Worm (Caenorhabditis elegans) whole organism, L4 larva: ENCODE data around the gene Y39E4B.13.

Experiments
- D1046.2 ChIP-seq: fragments of 200-800 bp; sonication (Bioruptor generic); IDR thresholded peaks from 2 replicates; pipeline ENCODE4 v1.3.6; 2022; ENCODE audit warnings: missing genetic modification characterization, missing compliant biosample characterization
- F26F4.8 ChIP-seq: fragments of 200-800 bp; sonication (Bioruptor generic); conservative IDR thresholded peaks from 2 replicates; pipeline ENCODE4 v1.3.6; 2022; ENCODE audit warnings: missing genetic modification characterization, missing compliant biosample characterization
- F44E2.7 ChIP-seq: fragments of 200-800 bp; sonication (Bioruptor generic); IDR thresholded peaks from 2 replicates; pipeline ENCODE4 v2.1.2; 2022; ENCODE audit warnings: missing genetic modification characterization, missing compliant biosample characterization
- R02D3.7 ChIP-seq: fragments of 150-350 bp; sonication (generic microtip); optimal IDR thresholded peaks from 3 replicates; lab custom pipeline; 2014; ENCODE audit warnings: missing biosample characterization, missing genetic modification characterization
- Y48G9A.11 ChIP-seq: fragments of 200-800 bp; sonication (Bioruptor generic); IDR thresholded peaks from 2 replicates; pipeline ENCODE4 v1.3.6; 2022; ENCODE audit warnings: missing genetic modification reagents, missing genetic modification characterization, missing compliant biosample characterization
- Y5F2A.4 ChIP-seq: fragments of 200-800 bp; sonication (Bioruptor generic); optimal IDR thresholded peaks from 2 replicates; lab custom pipeline; 2018; ENCODE audit warnings: mild to moderate bottlenecking, missing genetic modification characterization, missing compliant biosample characterization
- Y75B8A.6 ChIP-seq: fragments of 200-800 bp; sonication (Bioruptor generic); IDR thresholded peaks from 2 replicates; pipeline ENCODE4 v1.3.6; 2022; ENCODE audit warnings: missing genetic modification reagents, missing genetic modification characterization, missing compliant biosample characterization
- ZK546.5 ChIP-seq, 2 experiments: sonication (generic microtip); optimal IDR thresholded peaks; 2 replicates each; lab custom pipeline; 2017; ENCODE audit warnings: missing biosample characterization in 2 of 2, missing genetic modification characterization in 2 of 2
- aly-2 ChIP-seq: sonication (generic microtip); optimal IDR thresholded peaks from 2 replicates; lab custom pipeline; 2018; ENCODE audit warnings: missing biosample characterization, missing genetic modification characterization
- ceh-32 ChIP-seq: sonication (generic microtip); optimal IDR thresholded peaks from 2 replicates; lab custom pipeline; 2016; ENCODE audit warnings: mild to moderate bottlenecking, missing genetic modification characterization, missing compliant biosample characterization; ENCODE audit not compliant: poor library complexity
- ces-1 ChIP-seq: fragments of 150-350 bp; sonication (generic microtip); optimal IDR thresholded peaks from 4 replicates; lab custom pipeline; 2014; ENCODE audit warnings: missing biosample characterization, missing genetic modification reagents, missing genetic modification characterization
- cey-2 ChIP-seq: sonication (generic microtip); optimal IDR thresholded peaks from 3 replicates; lab custom pipeline; 2017; ENCODE audit warnings: missing genetic modification characterization, mild to moderate bottlenecking, missing compliant biosample characterization, antibody characterized with exemption, borderline replicate concordance; ENCODE audit not compliant: insufficient read depth
- ctbp-1 ChIP-seq: fragments of 200-800 bp; sonication (Bioruptor generic); IDR thresholded peaks from 2 replicates; pipeline ENCODE4 v1.3.6; 2022; ENCODE audit warnings: missing genetic modification reagents, missing genetic modification characterization, missing compliant biosample characterization
- daf-16 ChIP-seq, 3 experiments: sonication (generic microtip); optimal IDR thresholded peaks; 2 replicates each; lab custom pipeline; 2016 to 2017; ENCODE audit warnings: missing genetic modification characterization in 3 of 3, missing genetic modification reagents in 3 of 3, mild to moderate bottlenecking in 2 of 3, missing compliant biosample characterization in 2 of 3, missing biosample characterization in 1 of 3, moderate library complexity in 1 of 3
- dmd-8 ChIP-seq: fragments of 200-800 bp; sonication (Bioruptor generic); IDR thresholded peaks from 2 replicates; pipeline ENCODE4 v1.3.6; 2022; ENCODE audit warnings: missing genetic modification characterization, missing compliant biosample characterization
- dmd-9 ChIP-seq: fragments of 200-800 bp; sonication (Bioruptor generic); IDR thresholded peaks from 2 replicates; pipeline ENCODE4 v1.3.6; 2022; ENCODE audit warnings: missing genetic modification reagents, missing genetic modification characterization, missing compliant biosample characterization
- dve-1 ChIP-seq: sonication (generic microtip); optimal IDR thresholded peaks from 2 replicates; lab custom pipeline; 2017; ENCODE audit warnings: antibody characterized with exemption, mild to moderate bottlenecking, missing genetic modification characterization, missing compliant biosample characterization; ENCODE audit not compliant: insufficient read depth
- egl-27 ChIP-seq: sonication (generic microtip); optimal IDR thresholded peaks from 3 replicates; lab custom pipeline; 2017; ENCODE audit warnings: missing biosample characterization, missing genetic modification reagents, missing genetic modification characterization
- fos-1 ChIP-seq: fragments of 150-350 bp; optimal IDR thresholded peaks from 2 replicates; lab custom pipeline; 2014; ENCODE audit warnings: missing biosample characterization, missing genetic modification characterization
- gei-8 ChIP-seq: fragments of 200-800 bp; sonication (Bioruptor generic); optimal IDR thresholded peaks from 2 replicates; lab custom pipeline; 2018; ENCODE audit warnings: mild to moderate bottlenecking, missing genetic modification characterization, missing compliant biosample characterization
- hlh-30 ChIP-seq: sonication (generic microtip); optimal IDR thresholded peaks from 2 replicates; lab custom pipeline; 2017; ENCODE audit warnings: antibody characterized with exemption, mild to moderate bottlenecking, missing genetic modification characterization, missing compliant biosample characterization; ENCODE audit not compliant: insufficient read depth
- hmg-1.1 ChIP-seq: fragments of 200-800 bp; sonication (Bioruptor generic); IDR thresholded peaks from 2 replicates; pipeline ENCODE4 v1.3.6; 2022; ENCODE audit warnings: missing genetic modification reagents, missing genetic modification characterization, missing compliant biosample characterization
- lin-1 ChIP-seq: fragments of 200-800 bp; sonication (Bioruptor generic); IDR thresholded peaks from 2 replicates; pipeline ENCODE4 v1.3.6; 2022; ENCODE audit warnings: missing genetic modification reagents, missing genetic modification characterization, missing compliant biosample characterization
- lin-15B ChIP-seq: fragments of 150-350 bp; sonication (generic microtip); optimal IDR thresholded peaks from 3 replicates; lab custom pipeline; 2014; ENCODE audit warnings: missing biosample characterization, missing genetic modification characterization
- lin-39 ChIP-seq: fragments of 150-350 bp; optimal IDR thresholded peaks from 2 replicates; lab custom pipeline; 2014; ENCODE audit warnings: missing biosample characterization, missing genetic modification reagents, missing genetic modification characterization
- lir-3 ChIP-seq: sonication (generic microtip); optimal IDR thresholded peaks from 2 replicates; lab custom pipeline; 2016; ENCODE audit warnings: mild to moderate bottlenecking, missing genetic modification characterization, missing compliant biosample characterization
- lsy-2 ChIP-seq, 2 experiments: fragments of 150-350 bp in 1 of 2; sonication (generic microtip) in 1 of 2; optimal IDR thresholded peaks; 2 replicates each; lab custom pipeline; 2014 to 2017; ENCODE audit warnings: missing biosample characterization in 2 of 2, missing genetic modification characterization in 2 of 2
- madf-5 ChIP-seq, 2 experiments: fragments of 200-800 bp; sonication (Bioruptor generic); IDR thresholded peaks; 2 replicates each; pipeline ENCODE4 v1.3.6; 2022; ENCODE audit warnings: missing compliant biosample characterization in 2 of 2, missing genetic modification characterization in 2 of 2
- madf-9 ChIP-seq: fragments of 200-800 bp; sonication (Bioruptor generic); conservative IDR thresholded peaks from 2 replicates; pipeline ENCODE4 v1.3.6; 2022; ENCODE audit warnings: missing genetic modification reagents, missing genetic modification characterization, missing compliant biosample characterization
- mdl-1 ChIP-seq, 2 experiments: fragments of 150-350 bp in 1 of 2; sonication (generic microtip) in 1 of 2; optimal IDR thresholded peaks; 2 replicates each; lab custom pipeline; 2014 to 2017; ENCODE audit warnings: missing biosample characterization in 2 of 2, missing genetic modification characterization in 2 of 2
- mdt-29 ChIP-seq: fragments of 200-800 bp; sonication (Bioruptor generic); IDR thresholded peaks from 2 replicates; pipeline ENCODE4 v1.3.6; 2022; ENCODE audit warnings: missing genetic modification reagents, missing genetic modification characterization, missing compliant biosample characterization
- mes-2 ChIP-seq: sonication (generic microtip); optimal IDR thresholded peaks from 2 replicates; lab custom pipeline; 2016; ENCODE audit warnings: missing genotype, mild to moderate bottlenecking, missing genetic modification characterization, missing compliant biosample characterization; ENCODE audit not compliant: poor library complexity, severe bottlenecking
- mxl-3 ChIP-seq: fragments of 200-800 bp; sonication (Bioruptor generic); optimal IDR thresholded peaks from 2 replicates; lab custom pipeline; 2018; ENCODE audit warnings: mild to moderate bottlenecking, missing genetic modification characterization, missing compliant biosample characterization
- nhr-11 ChIP-seq: fragments of 150-350 bp; optimal IDR thresholded peaks from 2 replicates; lab custom pipeline; 2014; ENCODE audit warnings: missing biosample characterization, missing genetic modification characterization
- nhr-237 ChIP-seq: sonication (generic microtip); optimal IDR thresholded peaks from 2 replicates; lab custom pipeline; 2017; ENCODE audit warnings: missing biosample characterization, missing genetic modification characterization
- nhr-28 ChIP-seq: fragments of 150-350 bp; optimal IDR thresholded peaks from 2 replicates; lab custom pipeline; 2014; ENCODE audit warnings: missing biosample characterization, missing genetic modification characterization
- nhr-42 ChIP-seq: fragments of 200-800 bp; sonication (Bioruptor generic); IDR thresholded peaks from 2 replicates; pipeline ENCODE4 v1.3.6; 2022; ENCODE audit warnings: missing genetic modification characterization, missing compliant biosample characterization
- nhr-6 ChIP-seq: fragments of 150-350 bp; optimal IDR thresholded peaks from 2 replicates; lab custom pipeline; 2014; ENCODE audit warnings: missing biosample characterization, missing genetic modification characterization
- nhr-77 ChIP-seq: fragments of 150-350 bp; optimal IDR thresholded peaks from 2 replicates; lab custom pipeline; 2014; ENCODE audit warnings: missing biosample characterization, missing genetic modification characterization
- set-16 ChIP-seq: fragments of 200-800 bp; sonication (Bioruptor generic); IDR thresholded peaks from 2 replicates; pipeline ENCODE4 v1.3.6; 2022; ENCODE audit warnings: missing genetic modification reagents, missing genetic modification characterization, missing compliant biosample characterization
- unc-130 ChIP-seq: sonication (generic microtip); optimal IDR thresholded peaks from 2 replicates; lab custom pipeline; 2016; ENCODE audit warnings: missing genetic modification reagents, missing genetic modification characterization, missing compliant biosample characterization
- unc-62 ChIP-seq, 3 experiments: fragments of 150-350 bp in 1 of 3; sonication (generic microtip); optimal IDR thresholded peaks in 2 of 3; peaks in 1 of 3; 1 replicate in 1 of 3; 2 replicates in 2 of 3; lab custom pipeline; 2014 to 2017; ENCODE audit warnings: missing biosample characterization in 3 of 3, missing genetic modification characterization in 3 of 3, missing genetic modification reagents in 3 of 3, missing genotype in 1 of 3
- vab-7 ChIP-seq: fragments of 200-800 bp; sonication (Bioruptor generic); IDR thresholded peaks from 2 replicates; pipeline ENCODE4 v1.3.6; 2022; ENCODE audit warnings: missing genetic modification reagents, missing genetic modification characterization, missing compliant biosample characterization
- zag-1 ChIP-seq: fragments of 150-350 bp; optimal IDR thresholded peaks from 2 replicates; lab custom pipeline; 2014; ENCODE audit warnings: missing biosample characterization, missing genetic modification characterization
- zfp-2 ChIP-seq: sonication (generic microtip); optimal IDR thresholded peaks from 2 replicates; lab custom pipeline; 2016; ENCODE audit warnings: mild to moderate bottlenecking, missing genetic modification characterization, missing compliant biosample characterization
- zfp-3 ChIP-seq: fragments of 200-800 bp; sonication (Bioruptor generic); conservative IDR thresholded peaks from 2 replicates; pipeline ENCODE4 v1.3.6; 2022; ENCODE audit warnings: missing genetic modification reagents, missing genetic modification characterization, missing compliant biosample characterization
- ztf-11 ChIP-seq: fragments of 150-350 bp; optimal IDR thresholded peaks from 2 replicates; lab custom pipeline; 2014; ENCODE audit warnings: missing biosample characterization, missing genetic modification characterization

The Y39E4B.13 gene

ce11 chrIII:13067884-13068767 is 22.8 kb upstream of the Y39E4B.13 start (continued):
- no peak for TF ChIP-seq aly-2 (tag; lab: Kevin White, UChicago)
- 0 out of 2 replicates have a peak, but pooled peaks have one; percentile 41 for TF ChIP-seq D1046.2 (GFP tag; lab: Robert Waterston, UW)
- TF ChIP-seq fos-1, result no peak
- no peak for TF ChIP-seq ztf-11
- TF ChIP-seq R02D3.7 (tag; lab: Kevin White, UChicago), result no peak
- TF ChIP-seq lin-1 (GFP tag; lab: Robert Waterston, UW), result peak; percentile 72; the same call in 1 of the 2 replicates
- no peak for TF ChIP-seq F44E2.7 (GFP tag; lab: Robert Waterston, UW)
- peak; percentile 78 for TF ChIP-seq set-16 (GFP tag; lab: Robert Waterston, UW)
- peak; percentile 86 for TF ChIP-seq nhr-28 (tag; lab: Kevin White, UChicago)
- peak; percentile 73 for TF ChIP-seq mdt-29 (GFP tag; lab: Robert Waterston, UW)
- TF ChIP-seq F26F4.8 (GFP tag; lab: Robert Waterston, UW), result no peak
- peak; percentile 69 for TF ChIP-seq nhr-6 (tag; lab: Kevin White, UChicago)
- no peak for TF ChIP-seq lir-3 (tag; lab: Kevin White, UChicago)
- no peak for TF ChIP-seq unc-130 (GFP tag; lab: Kevin White, UChicago)
- TF ChIP-seq vab-7 (GFP tag; lab: Robert Waterston, UW), result 0 out of 2 replicates have a peak, but pooled peaks have one; percentile 42
- TF ChIP-seq daf-16 (GFP tag; optimal IDR thresholded peaks at IDR 0.05; lab: Kevin White, UChicago), result peak in 1 of 2 experiments; percentile 41
- TF ChIP-seq daf-16 (tag; optimal IDR thresholded peaks at IDR 0.05; lab: Kevin White, UChicago), result peak; percentile 84
- peak; percentile 93 for TF ChIP-seq hmg-1.1 (GFP tag; lab: Robert Waterston, UW)
- TF ChIP-seq gei-8 (GFP tag; lab: Kevin White, UChicago), result peak; percentile 64
- TF ChIP-seq Y75B8A.6 (GFP tag; lab: Robert Waterston, UW), result no peak
- no peak for TF ChIP-seq Y5F2A.4 (GFP tag; lab: Kevin White, UChicago)
- no peak for TF ChIP-seq nhr-237 (tag; lab: Kevin White, UChicago)
- no peak for TF ChIP-seq ceh-32 (tag; lab: Kevin White, UChicago)
- no peak for TF ChIP-seq ces-1 (GFP tag; lab: Kevin White, UChicago)
- TF ChIP-seq nhr-77 (tag; lab: Kevin White, UChicago), result peak; percentile 87
- TF ChIP-seq unc-62 (GFP tag; optimal IDR thresholded peaks at IDR 0.05 in 1 of 2; lab: Kevin White, UChicago), result peak in 1 of 2 experiments; percentile 99
- no peak for TF ChIP-seq unc-62 (tag; optimal IDR thresholded peaks at IDR 0.05; lab: Kevin White, UChicago)
- TF ChIP-seq dmd-8 (GFP tag; lab: Robert Waterston, UW), result no peak
- TF ChIP-seq nhr-11 (tag; lab: Kevin White, UChicago), result peak; percentile 86
- TF ChIP-seq egl-27 (tag; lab: Kevin White, UChicago), result no peak
- TF ChIP-seq cey-2 (tag; lab: Kevin White, UChicago), result no peak
- TF ChIP-seq dve-1 (tag; lab: Kevin White, UChicago), result peak; percentile 89
- peak; percentile 75 for TF ChIP-seq ctbp-1 (GFP tag; lab: Robert Waterston, UW)
- no peak for TF ChIP-seq dmd-9
- TF ChIP-seq mes-2, result peak; percentile 77
- TF ChIP-seq zfp-2 (tag; lab: Kevin White, UChicago), result no peak
- TF ChIP-seq madf-9 (GFP tag; lab: Robert Waterston, UW), result no peak
- TF ChIP-seq madf-5 (GFP tag; IDR thresholded peaks at IDR 0.05; lab: Robert Waterston, UW), result no peak
- no peak for TF ChIP-seq zfp-3
- TF ChIP-seq Y48G9A.11 (GFP tag; lab: Robert Waterston, UW), result no peak
- TF ChIP-seq mxl-3 (GFP tag; lab: Kevin White, UChicago), result peak; percentile 97
- TF ChIP-seq mdl-1 (tag; optimal IDR thresholded peaks at IDR 0.05; lab: Kevin White, UChicago), result peak; percentile 88 to 98
- TF ChIP-seq lsy-2 (tag; optimal IDR thresholded peaks at IDR 0.05; lab: Kevin White, UChicago), result peak; percentile 65 to 83
- no peak for TF ChIP-seq ZK546.5 (tag; optimal IDR thresholded peaks at IDR 0.05; lab: Kevin White, UChicago)
- TF ChIP-seq zag-1 (tag; lab: Kevin White, UChicago), result no peak
- peak; percentile 97 for TF ChIP-seq hlh-30 (tag; lab: Kevin White, UChicago)
- TF ChIP-seq lin-39 (tag; lab: Kevin White, UChicago), result no peak
- no peak for TF ChIP-seq lin-15B (tag; lab: Kevin White, UChicago)
- TF ChIP-seq nhr-42 (GFP tag; lab: Robert Waterston, UW), result 0 out of 2 replicates have a peak, but pooled peaks have one; percentile 36
